Worm (Caenorhabditis elegans) whole organism, L4/young adult: ENCODE data around the gene btb-20.

Source experiments
- dao-5 ChIP-seq: sonication (generic microtip); optimal IDR thresholded peaks from 2 replicates; lab custom pipeline; 2016; ENCODE audit warnings: missing genotype, missing genetic modification characterization, moderate library complexity, missing compliant biosample characterization
- him-1 ChIP-seq: sonication (generic microtip); optimal IDR thresholded peaks from 2 replicates; lab custom pipeline; 2016; ENCODE audit warnings: missing genotype, missing genetic modification reagents, missing genetic modification characterization, missing compliant biosample characterization

ce11 chrII:14550613-14551012, 27.3 kb upstream of the btb-20 start, which contains the start of gene nlp-41:
- no peak for TF ChIP-seq him-1
- TF ChIP-seq dao-5 (tag; lab: Kevin White, UChicago): no peak
